Fruit fly (Drosophila melanogaster): ENCODE data around the gene CG7720.

Gene CG7720

dm6 chr3R:18745961-18746468 is 49.0 kb downstream of the CG7720 start, which contains the start of the genes PGS1 and gwl (continued):
- TF ChIP-seq CG42726 (GFP tag; IDR thresholded peaks at IDR 0.05; ENCODE audit: partially characterized antibody) (no peak), trh (GFP tag; optimal IDR thresholded peaks at IDR 0.05) (peak; percentile 62), Rx (GFP tag; IDR thresholded peaks at IDR 0.05) (peak; percentile 46; the same call in 1 of the 2 replicates), Oaz (GFP tag; IDR thresholded peaks at IDR 0.05) (peak; percentile 66), bcd (GFP tag; optimal IDR thresholded peaks at IDR 0.05) (peak; percentile 68), CG7745 (tag; optimal IDR thresholded peaks at IDR 0.05) (no peak), otp (GFP tag; IDR thresholded peaks at IDR 0.05) (peak; percentile 33; the same call in 1 of the 3 replicates), CG4424 (GFP tag; optimal IDR thresholded peaks at IDR 0.05) (peak; percentile 78), al (GFP tag; IDR thresholded peaks at IDR 0.05) (peak; percentile 81), CG8765 (GFP tag; IDR thresholded peaks at IDR 0.05) (no peak), wdn (GFP tag; IDR thresholded peaks at IDR 0.05) (peak; percentile 52; the same call in 1 of the 2 replicates), CG17568 (GFP tag; optimal IDR thresholded peaks at IDR 0.05) (no peak), CkIIα-i1 (GFP tag; IDR thresholded peaks at IDR 0.05) (no peak), pfk (GFP tag; optimal IDR thresholded peaks at IDR 0.05) (no peak), CG3847 (GFP tag; IDR thresholded peaks at IDR 0.05) (peak; percentile 88), Hand (GFP tag; optimal IDR thresholded peaks at IDR 0.05) (no peak), Ets97D (GFP tag; optimal IDR thresholded peaks at IDR 0.05) (peak; percentile 46), CG6683 (GFP tag; optimal IDR thresholded peaks at IDR 0.05) (peak; percentile 26), Asciz (GFP tag; optimal IDR thresholded peaks at IDR 0.05) (no peak), Mes4 (GFP tag; optimal IDR thresholded peaks at IDR 0.05) (no peak), row (GFP tag; IDR thresholded peaks at IDR 0.05) (peak; percentile 80), CG17912 (GFP tag; optimal IDR thresholded peaks at IDR 0.05) (peak; percentile 23), Dip3 (GFP tag; optimal IDR thresholded peaks at IDR 0.05) (peak; percentile 45), CG13296 (GFP tag; optimal IDR thresholded peaks at IDR 0.05) (peak; percentile 45), peb (GFP tag; IDR thresholded peaks at IDR 0.05) (no peak), HmgZ (tag; optimal IDR thresholded peaks at IDR 0.05) (peak; percentile 5), klu (GFP tag; IDR thresholded peaks at IDR 0.05) (peak; percentile 76), phol (tag; optimal IDR thresholded peaks at IDR 0.05) (peak; percentile 86), Chrac-16 (GFP tag; optimal IDR thresholded peaks at IDR 0.05) (peak; percentile 74), nmo (GFP tag; optimal IDR thresholded peaks at IDR 0.05) (peak; percentile 88), CHES-1-like (GFP tag; optimal IDR thresholded peaks at IDR 0.05) (peak; percentile 26), Gsc (GFP tag; IDR thresholded peaks at IDR 0.05) (peak; percentile 12; the same call in 1 of the 2 replicates), C15 (GFP tag; IDR thresholded peaks at IDR 0.05) (0 out of 3 replicates have a peak, but pooled peaks have one; percentile 39), crol (GFP tag; IDR thresholded peaks at IDR 0.05) (no peak), Bgb (GFP tag; IDR thresholded peaks at IDR 0.05; ENCODE audit: partially characterized antibody) (peak; percentile 29; the same call in 1 of the 2 replicates), dysf (GFP tag; IDR thresholded peaks at IDR 0.05) (peak; percentile 85), bowl (GFP tag; IDR thresholded peaks at IDR 0.05) (no peak), ttk (GFP tag; IDR thresholded peaks at IDR 0.05) (peak; percentile 87), gce (GFP tag; IDR thresholded peaks at IDR 0.05) (0 out of 3 replicates have a peak, but pooled peaks have one; percentile 11), CG1529 (GFP tag; optimal IDR thresholded peaks at IDR 0.05) (no peak), az2 (GFP tag; optimal IDR thresholded peaks at IDR 0.05) (peak; percentile 80), h (optimal IDR thresholded peaks at IDR 0.05) (no peak), jumu (GFP tag; optimal IDR thresholded peaks at IDR 0.05) (peak; percentile 29), Ravus (GFP tag; IDR thresholded peaks at IDR 0.05) (peak; percentile 28; the same call in 1 of the 2 replicates), wek (GFP tag; optimal IDR thresholded peaks at IDR 0.05) (no peak), fd96Cb (tag; optimal IDR thresholded peaks at IDR 0.05) (peak; percentile 69), ash1 (GFP tag; optimal IDR thresholded peaks at IDR 0.05) (no peak), CG9727 (GFP tag; optimal IDR thresholded peaks at IDR 0.05) (peak; percentile 83), dm (GFP tag; optimal IDR thresholded peaks at IDR 0.05) (peak; percentile 9), Optix (GFP tag; IDR thresholded peaks at IDR 0.05) (no peak), dpn (GFP tag; optimal IDR thresholded peaks at IDR 0.05) (peak; percentile 62 to 82)

Data from whole organism, embryonic.